Fruit fly (Drosophila melanogaster) Kc167 (cell line): ENCODE measurements around the gene CycC.

Experiments
- Myc ChIP-seq: fragments of >200 bp; optimal IDR thresholded peaks from 2 replicates; lab custom pipeline; 2017; ENCODE audit warnings: missing external identifiers
- Sin3A ChIP-seq: fragments of >200 bp; optimal IDR thresholded peaks from 2 replicates; lab custom pipeline; 2018; ENCODE audit warnings: missing external identifiers
- h ChIP-seq: fragments of >200 bp; optimal IDR thresholded peaks from 3 replicates; lab custom pipeline; 2018; ENCODE audit warnings: missing external identifiers
- insv ChIP-seq: fragments of >200 bp; optimal IDR thresholded peaks from 3 replicates; lab custom pipeline; 2018; ENCODE audit warnings: missing external identifiers
- psq ChIP-seq: fragments of >200 bp; optimal IDR thresholded peaks from 2 replicates; lab custom pipeline; 2017; ENCODE audit warnings: missing external identifiers
- ttk ChIP-seq: sonication (Bioruptor generic); optimal IDR thresholded peaks from 2 replicates; lab custom pipeline; 2017; ENCODE audit warnings: missing external identifiers

The CycC gene

dm6 chr3R:14890064-14890709 is at the start of gene CycC, which contains the start of gene UQCR-C1:
Gene CycC, minus strand, starts transcription at chr3R:14890205.
Gene UQCR-C1, plus strand, starts transcription at chr3R:14890231.
- TF ChIP-seq h (lab: Kevin White, UChicago) (no peak), Myc (lab: Kevin White, UChicago) (no peak), psq (lab: Kevin White, UChicago) (no peak), insv (lab: Kevin White, UChicago) (no peak), Sin3A (lab: Kevin White, UChicago) (no peak), ttk (lab: Kevin White, UChicago) (no peak)

- TF ChIP-seq Sin3A (lab: Kevin White, UChicago), result no peak
- no peak for TF ChIP-seq psq (lab: Kevin White, UChicago)
- no peak for TF ChIP-seq insv (lab: Kevin White, UChicago)
- no peak for TF ChIP-seq ttk (lab: Kevin White, UChicago)
- TF ChIP-seq h (lab: Kevin White, UChicago), result no peak
- no peak for TF ChIP-seq Myc (lab: Kevin White, UChicago)
Measured at dm6 chr3R:14917927-14918829, 28.2 kb upstream of the CycC start, which contains the start of gene Sdr. Gene Sdr, plus strand, starts transcription at chr3R:14918628.

dm6 chr3R:14912449-14912987 is 22.5 kb upstream of the CycC start:
- no peak for TF ChIP-seq Myc (lab: Kevin White, UChicago)
- TF ChIP-seq psq (lab: Kevin White, UChicago), result no peak
- TF ChIP-seq ttk (lab: Kevin White, UChicago), result no peak
- TF ChIP-seq h (lab: Kevin White, UChicago), result no peak
- no peak for TF ChIP-seq insv (lab: Kevin White, UChicago)
- TF ChIP-seq Sin3A (lab: Kevin White, UChicago), result no peak

- TF ChIP-seq psq (lab: Kevin White, UChicago) (peak; percentile 92), insv (lab: Kevin White, UChicago) (no peak)
Measured at dm6 chr3R:14903837-14904431, 13.9 kb upstream of the CycC start, which contains the start of gene VhaPPA1-1. Gene VhaPPA1-1, minus strand, starts transcription at chr3R:14904061.

- TF ChIP-seq Myc (lab: Kevin White, UChicago) (no peak), insv (lab: Kevin White, UChicago) (no peak), h (lab: Kevin White, UChicago) (no peak)
Measured at dm6 chr3R:14901408-14902352, 11.7 kb upstream of the CycC start, which contains the start of gene RpS5b. Gene RpS5b, minus strand, starts transcription at chr3R:14901563.

- TF ChIP-seq Myc (lab: Kevin White, UChicago), result no peak
- no peak for TF ChIP-seq h (lab: Kevin White, UChicago)
- TF ChIP-seq psq (lab: Kevin White, UChicago), result no peak
Measured at dm6 chr3R:14900177-14900576, 10.2 kb upstream of the CycC start, which contains the start of gene VhaPPA1-2. Gene VhaPPA1-2, minus strand, starts transcription at chr3R:14900277.

- no peak for TF ChIP-seq ttk (lab: Kevin White, UChicago)
- no peak for TF ChIP-seq Myc (lab: Kevin White, UChicago)
- no peak for TF ChIP-seq insv (lab: Kevin White, UChicago)
Measured at dm6 chr3R:14898280-14898756, 8.3 kb upstream of the CycC start, which contains the start of the genes Nup93-2 and CG3817. Gene Nup93-2, minus strand, starts transcription at chr3R:14898372. Gene CG3817, plus strand, starts transcription at chr3R:14898739.

- TF ChIP-seq insv (lab: Kevin White, UChicago) (no peak), psq (lab: Kevin White, UChicago) (no peak)
Measured at dm6 chr3R:14894783-14894883, 4.6 kb upstream of the CycC start, which contains the start of gene CG14860. Gene CG14860, plus strand, starts transcription at chr3R:14894784.

- TF ChIP-seq h (lab: Kevin White, UChicago), result no peak
- TF ChIP-seq Sin3A (lab: Kevin White, UChicago), result no peak
- no peak for TF ChIP-seq ttk (lab: Kevin White, UChicago)
- TF ChIP-seq insv (lab: Kevin White, UChicago), result no peak
- no peak for TF ChIP-seq psq (lab: Kevin White, UChicago)
- no peak for TF ChIP-seq Myc (lab: Kevin White, UChicago)
Measured at dm6 chr3R:14893791-14894782, 4.1 kb upstream of the CycC start, which contains the start of gene Dph2. Gene Dph2, minus strand, starts transcription at chr3R:14893954.
